Worm (Caenorhabditis elegans) whole organism, L4/young adult: ENCODE results near the gene igcm-3.

Experiments used
- W03F9.2 ChIP-seq: fragments of 150-350 bp; optimal IDR thresholded peaks from 2 replicates; lab custom pipeline; 2014; ENCODE audit warnings: missing biosample characterization, missing genetic modification characterization
- dao-5 ChIP-seq: sonication (generic microtip); optimal IDR thresholded peaks from 2 replicates; lab custom pipeline; 2016; ENCODE audit warnings: missing genotype, missing genetic modification characterization, moderate library complexity, missing compliant biosample characterization
- him-1 ChIP-seq: sonication (generic microtip); optimal IDR thresholded peaks from 2 replicates; lab custom pipeline; 2016; ENCODE audit warnings: missing genotype, missing genetic modification reagents, missing genetic modification characterization, missing compliant biosample characterization

DNA sequence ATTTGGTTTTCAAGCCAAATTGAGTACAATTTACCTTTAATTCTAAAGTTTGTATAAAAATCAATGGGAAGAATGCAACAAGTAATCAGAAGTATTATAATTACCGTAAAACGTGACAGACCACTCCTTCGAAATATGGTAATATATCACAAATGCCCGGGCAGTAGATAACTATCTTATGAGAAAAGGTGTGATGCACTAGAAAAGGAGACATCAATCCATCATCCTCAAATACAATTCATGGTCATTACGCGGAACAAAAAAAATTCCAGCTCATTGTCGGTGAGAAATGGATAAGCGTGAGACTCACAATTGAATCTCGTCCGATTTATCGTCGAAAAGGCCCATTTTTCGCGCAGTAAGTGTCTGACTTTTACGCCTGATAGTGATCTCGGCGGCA lies 3.5 kb upstream of the igcm-3 start:
- TF ChIP-seq dao-5 (tag; lab: Kevin White, UChicago) (no peak), him-1 (no peak), W03F9.2 (tag; lab: Kevin White, UChicago) (no peak)
